Worm (Caenorhabditis elegans) whole organism, L3 larva: ENCODE results near the gene nos-2.

Experiments used
- R02D3.7 ChIP-seq: fragments of 150-350 bp; optimal IDR thresholded peaks from 2 replicates; lab custom pipeline; 2014; ENCODE audit warnings: missing biosample characterization, missing genetic modification characterization
- ama-1 ChIP-seq: fragments of 150-350 bp; optimal IDR thresholded peaks from 2 replicates; lab custom pipeline; 2018
- ceh-16 ChIP-seq: sonication (generic microtip); optimal IDR thresholded peaks from 2 replicates; lab custom pipeline; 2017; ENCODE audit warnings: missing biosample characterization, missing genetic modification characterization
- ceh-28 ChIP-seq: fragments of 150-350 bp; optimal IDR thresholded peaks from 2 replicates; lab custom pipeline; 2014; ENCODE audit warnings: missing biosample characterization, missing genetic modification reagents, missing genetic modification characterization
- ceh-9 ChIP-seq: sonication (generic microtip); optimal IDR thresholded peaks from 2 replicates; lab custom pipeline; 2018; ENCODE audit warnings: missing biosample characterization, missing genetic modification characterization
- daf-12 ChIP-seq: fragments of 150-350 bp; optimal IDR thresholded peaks from 2 replicates; lab custom pipeline; 2014; ENCODE audit warnings: missing biosample characterization, missing genetic modification reagents, missing genetic modification characterization
- egl-27 ChIP-seq: sonication (generic microtip); optimal IDR thresholded peaks from 4 replicates; lab custom pipeline; 2017; ENCODE audit warnings: missing biosample characterization, missing genetic modification reagents, missing genetic modification characterization
- egl-5 ChIP-seq: fragments of 150-350 bp; optimal IDR thresholded peaks from 2 replicates; lab custom pipeline; 2017; ENCODE audit warnings: missing biosample characterization, missing genetic modification reagents, missing genetic modification characterization, inconsistent platforms
- elt-1 ChIP-seq: fragments of 150-350 bp; optimal IDR thresholded peaks from 2 replicates; lab custom pipeline; 2014; ENCODE audit warnings: missing biosample characterization, missing genetic modification characterization
- elt-2 ChIP-seq: sonication (generic microtip); optimal IDR thresholded peaks from 2 replicates; lab custom pipeline; 2016; ENCODE audit warnings: missing genetic modification reagents, mild to moderate bottlenecking, missing genetic modification characterization, missing compliant biosample characterization
- elt-3 ChIP-seq, 3 experiments: fragments of 150-350 bp in 1 of 3; sonication (generic microtip) in 2 of 3; optimal IDR thresholded peaks; 2 replicates in 2 of 3; 4 replicates in 1 of 3; lab custom pipeline; 2014 to 2017; ENCODE audit warnings: missing biosample characterization in 3 of 3, missing genetic modification characterization in 3 of 3
- eor-1 ChIP-seq, 2 experiments: fragments of 150-350 bp; optimal IDR thresholded peaks; 2 replicates each; lab custom pipeline; 2014 to 2018; ENCODE audit warnings: missing biosample characterization in 2 of 2, missing genetic modification characterization in 2 of 2
- fkh-2 ChIP-seq: fragments of 150-350 bp; optimal IDR thresholded peaks from 2 replicates; lab custom pipeline; 2014; ENCODE audit warnings: missing biosample characterization, missing genetic modification reagents, missing genetic modification characterization
- fos-1 ChIP-seq: fragments of 150-350 bp; optimal IDR thresholded peaks from 2 replicates; lab custom pipeline; 2014; ENCODE audit warnings: missing biosample characterization, missing genetic modification characterization
- jun-1 ChIP-seq: fragments of 150-350 bp; optimal IDR thresholded peaks from 2 replicates; lab custom pipeline; 2014; ENCODE audit warnings: missing biosample characterization, missing genetic modification reagents, missing genetic modification characterization
- lin-15B ChIP-seq: fragments of 150-350 bp; optimal IDR thresholded peaks from 2 replicates; lab custom pipeline; 2014; ENCODE audit warnings: missing biosample characterization, missing genetic modification characterization
- lin-39 ChIP-seq: fragments of 150-350 bp; optimal IDR thresholded peaks from 2 replicates; lab custom pipeline; 2018; ENCODE audit warnings: missing biosample characterization, missing genetic modification reagents, missing genetic modification characterization
- mdl-1 ChIP-seq: fragments of 150-350 bp; optimal IDR thresholded peaks from 2 replicates; lab custom pipeline; 2014; ENCODE audit warnings: missing biosample characterization, missing genetic modification characterization
- mml-1 ChIP-seq: fragments of 150-350 bp; sonication (generic microtip); optimal IDR thresholded peaks from 3 replicates; lab custom pipeline; 2014; ENCODE audit warnings: missing biosample characterization, missing genetic modification characterization
- nfya-1 ChIP-seq: sonication (generic microtip); optimal IDR thresholded peaks from 2 replicates; lab custom pipeline; 2017; ENCODE audit warnings: missing genetic modification characterization, mild to moderate bottlenecking, missing compliant biosample characterization, antibody characterized with exemption, moderate library complexity; ENCODE audit not compliant: insufficient read depth
- nhr-11 ChIP-seq: fragments of 150-350 bp; optimal IDR thresholded peaks from 2 replicates; lab custom pipeline; 2014; ENCODE audit warnings: missing biosample characterization, missing genetic modification characterization
- nhr-23 ChIP-seq: fragments of 150-350 bp; optimal IDR thresholded peaks from 2 replicates; lab custom pipeline; 2014; ENCODE audit warnings: missing biosample characterization, missing genetic modification reagents, missing genetic modification characterization
- nhr-237 ChIP-seq: fragments of 150-350 bp; optimal IDR thresholded peaks from 2 replicates; lab custom pipeline; 2014; ENCODE audit warnings: missing biosample characterization, missing genetic modification characterization
- nhr-25 ChIP-seq: sonication (generic microtip); optimal IDR thresholded peaks from 2 replicates; lab custom pipeline; 2017; ENCODE audit warnings: missing biosample characterization, missing genetic modification characterization
- nhr-43 ChIP-seq: sonication (generic microtip); optimal IDR thresholded peaks from 2 replicates; lab custom pipeline; 2016; ENCODE audit warnings: mild to moderate bottlenecking, missing genetic modification characterization, missing compliant biosample characterization; ENCODE audit not compliant: poor library complexity, severe bottlenecking
- nhr-67 ChIP-seq: fragments of 150-350 bp; optimal IDR thresholded peaks from 2 replicates; lab custom pipeline; 2014; ENCODE audit warnings: missing biosample characterization, missing genetic modification characterization
- nhr-76 ChIP-seq: fragments of 150-350 bp; sonication (generic microtip); optimal IDR thresholded peaks from 5 replicates; lab custom pipeline; 2014; ENCODE audit warnings: missing biosample characterization, missing genetic modification characterization
- nhr-77 ChIP-seq: fragments of 150-350 bp; optimal IDR thresholded peaks from 2 replicates; lab custom pipeline; 2014; ENCODE audit warnings: missing biosample characterization, missing genetic modification characterization
- pha-4 ChIP-seq: fragments of 150-350 bp; optimal IDR thresholded peaks from 2 replicates; lab custom pipeline; 2014; ENCODE audit warnings: missing biosample characterization, missing genetic modification reagents, missing genetic modification characterization
- pqm-1 ChIP-seq: fragments of 150-350 bp; optimal IDR thresholded peaks from 2 replicates; lab custom pipeline; 2017; ENCODE audit warnings: missing biosample characterization, missing genetic modification characterization, inconsistent platforms
- sea-2 ChIP-seq: fragments of 150-350 bp; sonication (generic microtip); optimal IDR thresholded peaks from 4 replicates; lab custom pipeline; 2014; ENCODE audit warnings: missing biosample characterization, missing genetic modification reagents, missing genetic modification characterization
- skn-1 ChIP-seq: fragments of 150-350 bp; optimal IDR thresholded peaks from 2 replicates; lab custom pipeline; 2014; ENCODE audit warnings: missing biosample characterization, missing genetic modification characterization
- tbx-2 ChIP-seq: sonication (generic microtip); optimal IDR thresholded peaks from 2 replicates; lab custom pipeline; 2016; ENCODE audit warnings: mild to moderate bottlenecking, missing genetic modification characterization, missing compliant biosample characterization

Gene nos-2

DNA sequence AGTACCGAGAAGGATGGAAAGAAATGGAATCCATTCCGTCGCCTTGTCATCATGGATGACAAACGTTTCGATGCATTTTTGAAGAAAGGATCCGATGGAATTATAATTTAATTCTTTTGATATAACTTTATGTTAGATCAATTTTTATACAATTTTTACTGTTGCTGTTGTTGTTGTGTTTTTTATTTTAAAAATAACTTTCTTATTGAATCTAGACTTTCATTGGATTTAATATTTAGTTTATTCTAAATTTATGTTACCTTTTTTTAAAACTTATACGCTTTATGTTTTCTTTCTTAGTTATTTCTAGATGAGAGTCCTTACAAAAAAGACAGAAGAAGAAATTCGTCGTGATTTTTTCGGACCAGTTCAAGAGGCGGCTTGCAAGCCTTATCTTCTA lies 10.4 kb upstream of the nos-2 start, which contains the start of gene ZK1127.3:
Gene ZK1127.3 (plus strand): TSS at position 301 of the 400 bp plus-strand sequence.
- TF ChIP-seq fkh-2 (tag; lab: Kevin White, UChicago), result no peak
- no peak for TF ChIP-seq egl-27

DNA sequence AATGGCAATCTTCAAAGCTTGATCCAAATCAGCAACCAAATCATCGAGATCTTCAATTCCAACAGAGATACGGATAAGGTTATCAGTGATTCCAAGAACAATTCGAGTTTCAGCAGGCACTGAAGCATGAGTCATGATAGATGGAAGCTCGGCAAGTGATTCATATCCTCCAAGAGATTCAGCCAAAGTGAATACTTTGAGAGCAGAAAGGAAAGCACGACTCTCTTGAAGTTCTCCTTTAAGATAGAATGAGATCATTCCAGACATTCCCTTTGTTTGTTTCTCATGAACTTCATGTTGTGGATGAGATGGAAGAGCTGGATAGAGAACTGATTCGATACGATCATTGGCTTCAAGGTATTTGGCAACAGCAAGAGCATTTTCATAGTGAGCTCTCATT lies 9.1 kb upstream of the nos-2 start:
- TF ChIP-seq R02D3.7 (no peak), nhr-43 (tag; lab: Kevin White, UChicago) (peak; percentile 2), lin-15B (tag; lab: Kevin White, UChicago) (no peak)
- TF ChIP-seq, all 47 proteins: peak for 1

DNA sequence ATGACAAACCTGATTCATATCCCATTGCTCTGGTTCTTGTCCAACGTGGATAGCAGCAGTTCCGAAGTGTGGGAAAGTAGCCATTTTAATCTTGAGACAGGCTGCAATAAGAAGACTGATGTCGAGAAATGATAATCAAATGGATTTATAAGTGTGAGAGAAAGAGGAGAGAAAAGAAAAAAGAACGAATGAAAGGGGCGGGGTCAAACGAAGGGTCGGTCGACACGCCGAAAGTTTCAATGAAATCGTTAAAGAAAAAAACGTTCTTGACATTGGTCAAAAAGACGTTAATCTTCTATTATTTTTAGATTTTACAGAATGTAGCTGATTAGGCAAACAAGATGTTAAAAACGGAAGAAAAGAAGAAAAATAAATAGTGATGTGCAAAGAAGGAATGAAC lies 7.6 kb upstream of the nos-2 start, which contains the start of gene cth-2:
Gene cth-2 (minus strand): TSS at position 101 of the 400 bp plus-strand sequence.
- TF ChIP-seq nhr-67 (no peak), tbx-2 (no peak), nhr-11 (tag; lab: Kevin White, UChicago) (peak; percentile 9), ceh-28 (tag; lab: Kevin White, UChicago) (no peak), pqm-1 (tag; lab: Kevin White, UChicago) (no peak), eor-1 (tag; optimal IDR thresholded peaks at IDR 0.05; lab: Kevin White, UChicago) (no peak), sea-2 (no peak), lin-39 (no peak), R02D3.7 (no peak), elt-3 (tag; optimal IDR thresholded peaks at IDR 0.05; lab: Kevin White, UChicago) (no peak), nhr-76 (no peak), mml-1 (tag; lab: Kevin White, UChicago) (no peak), fkh-2 (tag; lab: Kevin White, UChicago) (no peak), nfya-1 (tag; lab: Kevin White, UChicago) (no peak), fos-1 (no peak), egl-5 (no peak), skn-1 (tag; lab: Kevin White, UChicago) (no peak), nhr-25 (no peak), ceh-9 (no peak), elt-2 (tag; lab: Kevin White, UChicago) (peak; percentile 21), nhr-237 (tag; lab: Kevin White, UChicago) (no peak), elt-1 (tag; lab: Kevin White, UChicago) (no peak), nhr-43 (tag; lab: Kevin White, UChicago) (no peak), nhr-77 (tag; lab: Kevin White, UChicago) (no peak), pha-4 (peak; percentile 9)

DNA sequence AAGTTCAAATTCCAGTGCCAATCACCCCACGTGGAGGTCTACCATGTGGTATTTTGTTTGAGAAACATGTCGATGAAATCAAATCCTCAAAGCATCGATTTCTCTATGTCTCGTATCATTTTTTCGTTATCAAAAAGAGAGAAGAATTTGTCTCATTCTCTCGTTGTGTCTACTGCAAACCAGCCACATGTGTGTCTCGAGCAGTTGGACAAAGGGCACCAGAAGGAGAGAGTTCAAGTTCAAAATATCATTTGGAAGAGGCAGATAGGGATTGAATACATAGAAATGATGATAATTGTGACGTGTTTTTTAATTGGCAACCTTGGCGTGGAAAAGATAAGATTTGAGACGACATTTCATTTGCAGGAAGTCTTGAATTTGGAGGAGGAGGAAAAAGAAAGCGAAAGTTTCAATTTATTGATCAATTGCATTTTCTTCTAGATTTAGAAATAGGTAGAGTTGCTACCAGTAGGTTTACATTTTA lies 6.1 kb upstream of the nos-2 start:
- TF ChIP-seq nhr-77 (tag; lab: Kevin White, UChicago), result no peak
- peak; percentile 32 for TF ChIP-seq nfya-1 (tag; lab: Kevin White, UChicago)
- TF ChIP-seq pqm-1 (tag; lab: Kevin White, UChicago), result peak; percentile 58
- TF ChIP-seq egl-5, result peak; percentile 30
- TF ChIP-seq skn-1 (tag; lab: Kevin White, UChicago), result peak; percentile 53
- peak; percentile 48 for TF ChIP-seq nhr-43 (tag; lab: Kevin White, UChicago)
- TF ChIP-seq eor-1 (tag; optimal IDR thresholded peaks at IDR 0.05; lab: Kevin White, UChicago), result no peak
- peak; percentile 46 for TF ChIP-seq jun-1
- no peak for TF ChIP-seq ama-1 (lab: Kevin White, UChicago)
- TF ChIP-seq elt-2 (tag; lab: Kevin White, UChicago), result peak; percentile 96
- no peak for TF ChIP-seq fos-1
- TF ChIP-seq nhr-76, result no peak
- TF ChIP-seq lin-39, result no peak
- peak; percentile 38 for TF ChIP-seq nhr-23 (tag; lab: Kevin White, UChicago)
- no peak for TF ChIP-seq nhr-237 (tag; lab: Kevin White, UChicago)
- no peak for TF ChIP-seq daf-12 (tag; lab: Kevin White, UChicago)
- peak; percentile 27 for TF ChIP-seq ceh-28 (tag; lab: Kevin White, UChicago)
- TF ChIP-seq elt-3 (tag; optimal IDR thresholded peaks at IDR 0.05; lab: Kevin White, UChicago), result peak in 1 of 3 experiments; percentile 76
- TF ChIP-seq mdl-1 (tag; lab: Kevin White, UChicago), result peak; percentile 60

DNA sequence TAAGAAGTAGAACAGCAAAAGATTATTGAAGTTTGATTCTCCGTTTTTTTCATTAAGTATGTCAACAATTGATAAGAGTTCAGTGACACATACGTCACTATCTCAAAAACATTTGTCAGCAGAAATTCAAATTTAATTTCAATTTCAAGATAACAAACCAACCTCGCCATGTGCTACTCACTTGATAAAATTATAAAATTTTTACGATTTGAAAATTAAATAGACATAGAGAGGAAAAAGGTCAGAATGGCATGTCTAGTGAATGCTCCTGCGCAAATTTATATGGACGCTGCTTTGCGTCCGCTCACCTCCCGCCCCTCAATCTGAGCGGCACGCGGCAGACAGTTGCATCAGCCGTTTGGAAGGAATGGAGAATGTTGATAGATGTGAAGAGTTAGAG lies 5.2 kb upstream of the nos-2 start:
- TF ChIP-seq ceh-16 (tag; lab: Kevin White, UChicago) (no peak), nhr-11 (tag; lab: Kevin White, UChicago) (peak; percentile 16), fos-1 (no peak), pqm-1 (tag; lab: Kevin White, UChicago) (peak; percentile 93), elt-2 (tag; lab: Kevin White, UChicago) (peak; percentile 96), ama-1 (lab: Kevin White, UChicago) (no peak), pha-4 (peak; percentile 64), lin-39 (no peak), skn-1 (tag; lab: Kevin White, UChicago) (peak; percentile 82), nfya-1 (tag; lab: Kevin White, UChicago) (peak; percentile 7), jun-1 (peak; percentile 23), mdl-1 (tag; lab: Kevin White, UChicago) (peak; percentile 10)
